Worm (Caenorhabditis elegans): ENCODE results near the gene Y45F3A.8.
A peak's percentile ranks its signal among the peaks of the same experiment; 100 is the strongest.

DNA sequence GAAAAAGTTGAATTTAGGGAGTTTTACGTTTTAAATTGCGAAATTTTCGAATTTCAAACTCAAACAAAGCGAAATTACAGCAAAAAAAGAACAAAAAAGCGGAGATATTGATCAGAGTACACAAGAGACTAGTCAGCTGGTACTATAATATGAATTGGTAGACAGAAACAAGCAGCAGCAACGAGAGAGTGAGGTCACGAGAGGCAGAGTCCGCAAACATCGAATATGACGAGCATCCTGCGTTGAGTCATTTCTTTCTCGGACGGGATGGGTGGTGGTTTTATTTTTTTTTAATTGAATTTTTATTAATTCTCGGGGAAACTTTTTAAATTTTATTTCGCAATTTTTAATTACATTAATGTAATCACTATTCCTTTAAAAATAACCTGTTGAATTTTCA, 7.1 kb upstream of the Y45F3A.8 start:
- no peak for TF ChIP-seq zfh-2 (GFP tag; conservative IDR thresholded peaks at IDR 0.05)
- TF ChIP-seq snpc-4 (GFP tag; optimal IDR thresholded peaks at IDR 0.05), result no peak
- peak in 1 of 4 experiments; percentile 2 for TF ChIP-seq snpc-4 (tag; optimal IDR thresholded peaks at IDR 0.05)
- TF ChIP-seq ets-4 (GFP tag; optimal IDR thresholded peaks at IDR 0.05), result no peak
- no peak for TF ChIP-seq dpl-1 (GFP tag; optimal IDR thresholded peaks at IDR 0.05)
- TF ChIP-seq rec-8 (tag; optimal IDR thresholded peaks at IDR 0.05), result no peak
- no peak for TF ChIP-seq D2030.7 (GFP tag; IDR thresholded peaks at IDR 0.05)

Measured in whole organism, young adult.